Fruit fly (Drosophila melanogaster) whole organism, prepupa: ENCODE results near the gene ect.
A peak's percentile ranks its signal among the peaks of the same experiment; 100 is the strongest.

Experiments
- CG16779 ChIP-seq: fragments of 200-800 bp; sonication (Bioruptor generic); optimal IDR thresholded peaks from 3 replicates; lab custom pipeline; 2017; ENCODE audit warnings: missing biosample characterization, mild to moderate bottlenecking, missing genetic modification characterization
- CG32006 ChIP-seq: fragments of 200-800 bp; sonication (Bioruptor generic); optimal IDR thresholded peaks from 3 replicates; lab custom pipeline; 2017; ENCODE audit warnings: missing biosample characterization, mild to moderate bottlenecking, missing genetic modification characterization
- CG34406 ChIP-seq: fragments of 200-800 bp; sonication (Bioruptor generic); optimal IDR thresholded peaks from 3 replicates; lab custom pipeline; 2016; ENCODE audit warnings: missing biosample characterization, missing genetic modification characterization
- CG6792 ChIP-seq: fragments of 200-800 bp; sonication (Bioruptor generic); optimal IDR thresholded peaks from 3 replicates; lab custom pipeline; 2016; ENCODE audit warnings: missing biosample characterization, missing genetic modification characterization
- CG7368 ChIP-seq: fragments of 200-800 bp; sonication (Bioruptor generic); optimal IDR thresholded peaks from 3 replicates; lab custom pipeline; 2016; ENCODE audit warnings: missing biosample characterization, missing genetic modification characterization
- Eip93F ChIP-seq: fragments of 200-800 bp; sonication (Bioruptor generic); optimal IDR thresholded peaks from 2 replicates; lab custom pipeline; 2016; ENCODE audit warnings: missing biosample characterization, mild to moderate bottlenecking, missing genetic modification characterization
- Ets96B ChIP-seq: fragments of 200-800 bp; optimal IDR thresholded peaks from 2 replicates; lab custom pipeline; 2019; ENCODE audit warnings: missing biosample characterization, mild to moderate bottlenecking, missing genetic modification characterization, moderate library complexity
- Hr4 ChIP-seq: fragments of 200-800 bp; sonication (Bioruptor generic); optimal IDR thresholded peaks from 3 replicates; lab custom pipeline; 2016; ENCODE audit warnings: missing biosample characterization, missing genetic modification characterization
- Met ChIP-seq: fragments of 200-800 bp; sonication (Bioruptor generic); optimal IDR thresholded peaks from 3 replicates; lab custom pipeline; 2016; ENCODE audit warnings: missing biosample characterization, missing genetic modification characterization
- Sox102F ChIP-seq: fragments of 200-800 bp; sonication (Bioruptor generic); optimal IDR thresholded peaks from 2 replicates; lab custom pipeline; 2016; ENCODE audit warnings: missing biosample characterization, mild to moderate bottlenecking, missing genetic modification characterization
- Sox15 ChIP-seq: fragments of 200-800 bp; sonication (Bioruptor generic); optimal IDR thresholded peaks from 3 replicates; lab custom pipeline; 2016; ENCODE audit warnings: missing biosample characterization, missing genetic modification characterization
- esn ChIP-seq: fragments of 200-800 bp; sonication (Bioruptor generic); optimal IDR thresholded peaks from 2 replicates; lab custom pipeline; 2016; ENCODE audit warnings: missing biosample characterization, mild to moderate bottlenecking, missing genetic modification characterization, moderate library complexity
- net ChIP-seq: fragments of 200-800 bp; sonication (Bioruptor generic); optimal IDR thresholded peaks from 3 replicates; lab custom pipeline; 2016; ENCODE audit warnings: missing biosample characterization, missing genetic modification characterization

- TF ChIP-seq Ets96B (peak; percentile 27), CG6792 (no peak), Sox15 (no peak), Hr4 (peak; percentile 63), Eip93F (no peak), esn (GFP tag; lab: Kevin White, UChicago) (no peak), CG16779 (tag; lab: Kevin White, UChicago) (no peak), net (GFP tag; lab: Kevin White, UChicago) (peak; percentile 22), Met (GFP tag; lab: Kevin White, UChicago) (no peak), CG32006 (GFP tag; lab: Kevin White, UChicago) (peak; percentile 72), CG34406 (GFP tag; lab: Kevin White, UChicago) (no peak), CG7368 (GFP tag; lab: Kevin White, UChicago) (no peak), Sox102F (GFP tag; lab: Kevin White, UChicago) (no peak)
Measured at dm6 chr3L:10198571-10198970, 3.1 kb downstream of the ect start.
